Worm (Caenorhabditis elegans) whole organism, L4 larva: ENCODE measurements around the gene Y37E11AL.3.

ENCODE experiments used
- F37D6.2 ChIP-seq: sonication (generic microtip); optimal IDR thresholded peaks from 2 replicates; lab custom pipeline; 2016; ENCODE audit warnings: mild to moderate bottlenecking, missing genetic modification characterization, missing compliant biosample characterization
- T26A8.4 ChIP-seq: fragments of 200-800 bp; sonication (Bioruptor generic); IDR thresholded peaks from 2 replicates; pipeline ENCODE4 v1.3.6; 2022; ENCODE audit warnings: missing genetic modification characterization, missing compliant biosample characterization
- Y5F2A.4 ChIP-seq: fragments of 200-800 bp; sonication (Bioruptor generic); optimal IDR thresholded peaks from 2 replicates; lab custom pipeline; 2018; ENCODE audit warnings: mild to moderate bottlenecking, missing genetic modification characterization, missing compliant biosample characterization
- ZK546.5 ChIP-seq, 2 experiments: sonication (generic microtip); optimal IDR thresholded peaks; 2 replicates each; lab custom pipeline; 2017; ENCODE audit warnings: missing biosample characterization in 2 of 2, missing genetic modification characterization in 2 of 2
- ceh-20 ChIP-seq: fragments of 200-800 bp; sonication (Bioruptor generic); IDR thresholded peaks from 2 replicates; pipeline ENCODE4 v1.3.6; 2022; ENCODE audit warnings: missing genetic modification reagents, missing genetic modification characterization, missing compliant biosample characterization
- ceh-32 ChIP-seq: sonication (generic microtip); optimal IDR thresholded peaks from 2 replicates; lab custom pipeline; 2016; ENCODE audit warnings: mild to moderate bottlenecking, missing genetic modification characterization, missing compliant biosample characterization; ENCODE audit not compliant: poor library complexity
- ceh-44 ChIP-seq: fragments of 200-800 bp; sonication (Bioruptor generic); IDR thresholded peaks from 2 replicates; pipeline ENCODE4 v1.3.6; 2022; ENCODE audit warnings: missing genetic modification reagents, missing genetic modification characterization, missing compliant biosample characterization
- ceh-62 ChIP-seq: sonication (generic microtip); optimal IDR thresholded peaks from 2 replicates; lab custom pipeline; 2017; ENCODE audit warnings: missing biosample characterization, missing genetic modification characterization
- ceh-82 ChIP-seq: sonication (generic microtip); optimal IDR thresholded peaks from 2 replicates; lab custom pipeline; 2017; ENCODE audit warnings: missing biosample characterization, missing genetic modification characterization
- ctbp-1 ChIP-seq: fragments of 200-800 bp; sonication (Bioruptor generic); IDR thresholded peaks from 2 replicates; pipeline ENCODE4 v1.3.6; 2022; ENCODE audit warnings: missing genetic modification reagents, missing genetic modification characterization, missing compliant biosample characterization
- daf-12 ChIP-seq: fragments of 150-350 bp; optimal IDR thresholded peaks from 2 replicates; lab custom pipeline; 2014; ENCODE audit warnings: missing biosample characterization, missing genetic modification reagents, missing genetic modification characterization
- daf-8 ChIP-seq: fragments of 200-800 bp; sonication (Bioruptor generic); IDR thresholded peaks from 2 replicates; pipeline ENCODE4 v1.3.6; 2022; ENCODE audit warnings: missing genetic modification characterization, missing compliant biosample characterization
- dmd-6 ChIP-seq: fragments of 200-800 bp; sonication (Bioruptor generic); IDR thresholded peaks from 2 replicates; pipeline ENCODE4 v1.3.6; 2022; ENCODE audit warnings: missing genetic modification reagents, missing genetic modification characterization, missing compliant biosample characterization
- dmd-9 ChIP-seq: fragments of 200-800 bp; sonication (Bioruptor generic); IDR thresholded peaks from 2 replicates; pipeline ENCODE4 v1.3.6; 2022; ENCODE audit warnings: missing genetic modification reagents, missing genetic modification characterization, missing compliant biosample characterization
- dve-1 ChIP-seq: sonication (generic microtip); optimal IDR thresholded peaks from 2 replicates; lab custom pipeline; 2017; ENCODE audit warnings: antibody characterized with exemption, mild to moderate bottlenecking, missing genetic modification characterization, missing compliant biosample characterization; ENCODE audit not compliant: insufficient read depth
- egl-43 ChIP-seq: fragments of 200-800 bp; sonication (Bioruptor generic); IDR thresholded peaks from 2 replicates; pipeline ENCODE4 v1.3.6; 2022; ENCODE audit warnings: missing genetic modification reagents, missing genetic modification characterization, missing compliant biosample characterization
- fkh-10 ChIP-seq: fragments of 150-350 bp; optimal IDR thresholded peaks from 2 replicates; lab custom pipeline; 2014; ENCODE audit warnings: missing biosample characterization, missing genetic modification reagents, missing genetic modification characterization
- hlh-30 ChIP-seq: sonication (generic microtip); optimal IDR thresholded peaks from 2 replicates; lab custom pipeline; 2017; ENCODE audit warnings: antibody characterized with exemption, mild to moderate bottlenecking, missing genetic modification characterization, missing compliant biosample characterization; ENCODE audit not compliant: insufficient read depth
- hmg-1.1 ChIP-seq: fragments of 200-800 bp; sonication (Bioruptor generic); IDR thresholded peaks from 2 replicates; pipeline ENCODE4 v1.3.6; 2022; ENCODE audit warnings: missing genetic modification reagents, missing genetic modification characterization, missing compliant biosample characterization
- jun-1 ChIP-seq: fragments of 150-350 bp; optimal IDR thresholded peaks from 2 replicates; lab custom pipeline; 2014; ENCODE audit warnings: missing biosample characterization, missing genetic modification reagents, missing genetic modification characterization
- lin-15B ChIP-seq: fragments of 150-350 bp; sonication (generic microtip); optimal IDR thresholded peaks from 3 replicates; lab custom pipeline; 2014; ENCODE audit warnings: missing biosample characterization, missing genetic modification characterization
- lin-29 ChIP-seq: fragments of 200-800 bp; sonication (Bioruptor generic); IDR thresholded peaks from 2 replicates; pipeline ENCODE4 v1.3.6; 2022; ENCODE audit warnings: missing genetic modification reagents, missing genetic modification characterization, missing compliant biosample characterization
- lsy-2 ChIP-seq, 2 experiments: fragments of 150-350 bp in 1 of 2; sonication (generic microtip) in 1 of 2; optimal IDR thresholded peaks; 2 replicates each; lab custom pipeline; 2014 to 2017; ENCODE audit warnings: missing biosample characterization in 2 of 2, missing genetic modification characterization in 2 of 2
- mdl-1 ChIP-seq, 2 experiments: fragments of 150-350 bp in 1 of 2; sonication (generic microtip) in 1 of 2; optimal IDR thresholded peaks; 2 replicates each; lab custom pipeline; 2014 to 2017; ENCODE audit warnings: missing biosample characterization in 2 of 2, missing genetic modification characterization in 2 of 2
- mep-1 ChIP-seq: fragments of 150-350 bp; sonication (generic microtip); optimal IDR thresholded peaks from 3 replicates; lab custom pipeline; 2014; ENCODE audit warnings: missing biosample characterization, missing genetic modification characterization
- mes-2 ChIP-seq: sonication (generic microtip); optimal IDR thresholded peaks from 2 replicates; lab custom pipeline; 2016; ENCODE audit warnings: missing genotype, mild to moderate bottlenecking, missing genetic modification characterization, missing compliant biosample characterization; ENCODE audit not compliant: poor library complexity, severe bottlenecking
- nhr-10 ChIP-seq: fragments of 150-350 bp; optimal IDR thresholded peaks from 2 replicates; lab custom pipeline; 2014; ENCODE audit warnings: missing biosample characterization, missing genetic modification characterization
- nhr-11 ChIP-seq: fragments of 150-350 bp; optimal IDR thresholded peaks from 2 replicates; lab custom pipeline; 2014; ENCODE audit warnings: missing biosample characterization, missing genetic modification characterization
- nhr-111 ChIP-seq: fragments of 200-800 bp; sonication (Bioruptor generic); optimal IDR thresholded peaks from 2 replicates; lab custom pipeline; 2018; ENCODE audit warnings: mild to moderate bottlenecking, missing genetic modification characterization, missing compliant biosample characterization
- nhr-237 ChIP-seq: sonication (generic microtip); optimal IDR thresholded peaks from 2 replicates; lab custom pipeline; 2017; ENCODE audit warnings: missing biosample characterization, missing genetic modification characterization
- nhr-41 ChIP-seq: fragments of 200-800 bp; sonication (Bioruptor generic); IDR thresholded peaks from 2 replicates; pipeline ENCODE4 v1.3.6; 2022; ENCODE audit warnings: missing genetic modification reagents, missing genetic modification characterization, missing compliant biosample characterization
- nhr-48 ChIP-seq: sonication (generic microtip); optimal IDR thresholded peaks from 2 replicates; lab custom pipeline; 2016; ENCODE audit warnings: mild to moderate bottlenecking, missing genetic modification characterization, missing compliant biosample characterization
- nhr-6 ChIP-seq: fragments of 150-350 bp; optimal IDR thresholded peaks from 2 replicates; lab custom pipeline; 2014; ENCODE audit warnings: missing biosample characterization, missing genetic modification characterization
- nhr-76 ChIP-seq: fragments of 150-350 bp; optimal IDR thresholded peaks from 2 replicates; lab custom pipeline; 2014; ENCODE audit warnings: missing biosample characterization, missing genetic modification characterization
- nhr-77 ChIP-seq: fragments of 150-350 bp; optimal IDR thresholded peaks from 2 replicates; lab custom pipeline; 2014; ENCODE audit warnings: missing biosample characterization, missing genetic modification characterization
- pha-4 ChIP-seq, 2 experiments: fragments of 150-350 bp in 1 of 2; fragments of 200-800 bp in 1 of 2; sonication (Bioruptor generic) in 1 of 2; IDR thresholded peaks in 1 of 2; optimal IDR thresholded peaks in 1 of 2; 2 replicates each; pipeline versions ENCODE4 v1.3.6 to Lab custom; 2014 to 2022; ENCODE audit warnings: missing genetic modification characterization in 2 of 2, missing genetic modification reagents in 2 of 2, missing biosample characterization in 1 of 2, missing compliant biosample characterization in 1 of 2
- php-3 ChIP-seq: fragments of 200-800 bp; sonication (Bioruptor generic); IDR thresholded peaks from 2 replicates; pipeline ENCODE4 v1.3.6; 2022; ENCODE audit warnings: missing genetic modification reagents, missing genetic modification characterization, missing compliant biosample characterization
- rbr-2 ChIP-seq: sonication (generic microtip); optimal IDR thresholded peaks from 2 replicates; lab custom pipeline; 2016; ENCODE audit warnings: missing genotype, missing genetic modification characterization, missing compliant biosample characterization
- saeg-2 ChIP-seq: fragments of 200-800 bp; sonication (Bioruptor generic); IDR thresholded peaks from 2 replicates; pipeline ENCODE4 v1.3.6; 2022; ENCODE audit warnings: missing genetic modification reagents, missing genetic modification characterization, missing compliant biosample characterization
- sdz-12 ChIP-seq: fragments of 200-800 bp; sonication (Bioruptor generic); optimal IDR thresholded peaks from 2 replicates; lab custom pipeline; 2018; ENCODE audit warnings: mild to moderate bottlenecking, missing genetic modification characterization, missing compliant biosample characterization
- skn-1 ChIP-seq: fragments of 150-350 bp; optimal IDR thresholded peaks from 2 replicates; lab custom pipeline; 2014; ENCODE audit warnings: missing biosample characterization, missing genetic modification characterization
- snpc-1.2 ChIP-seq: fragments of 200-800 bp; sonication (Bioruptor generic); IDR thresholded peaks from 2 replicates; pipeline ENCODE4 v1.3.6; 2022; ENCODE audit warnings: missing genetic modification reagents, missing genetic modification characterization, missing compliant biosample characterization
- snpc-4 ChIP-seq: fragments of 150-350 bp; optimal IDR thresholded peaks from 2 replicates; lab custom pipeline; 2014; ENCODE audit warnings: missing biosample characterization, missing genetic modification characterization
- spr-3 ChIP-seq: fragments of 200-800 bp; sonication (Bioruptor generic); optimal IDR thresholded peaks from 2 replicates; lab custom pipeline; 2018; ENCODE audit warnings: mild to moderate bottlenecking, missing genetic modification characterization, missing compliant biosample characterization
- tra-1 ChIP-seq: fragments of 200-800 bp; sonication (Bioruptor generic); IDR thresholded peaks from 2 replicates; pipeline ENCODE4 v1.3.6; 2022; ENCODE audit warnings: missing genetic modification reagents, missing genetic modification characterization, missing compliant biosample characterization
- vab-7 ChIP-seq: fragments of 200-800 bp; sonication (Bioruptor generic); IDR thresholded peaks from 2 replicates; pipeline ENCODE4 v1.3.6; 2022; ENCODE audit warnings: missing genetic modification reagents, missing genetic modification characterization, missing compliant biosample characterization
- zag-1 ChIP-seq: fragments of 150-350 bp; optimal IDR thresholded peaks from 2 replicates; lab custom pipeline; 2014; ENCODE audit warnings: missing biosample characterization, missing genetic modification characterization
- zfp-3 ChIP-seq: fragments of 200-800 bp; sonication (Bioruptor generic); conservative IDR thresholded peaks from 2 replicates; pipeline ENCODE4 v1.3.6; 2022; ENCODE audit warnings: missing genetic modification reagents, missing genetic modification characterization, missing compliant biosample characterization
- zip-11 ChIP-seq: fragments of 200-800 bp; sonication (Bioruptor generic); IDR thresholded peaks from 2 replicates; pipeline ENCODE4 v1.3.6; 2022; ENCODE audit warnings: missing genetic modification characterization, missing compliant biosample characterization
- zip-2 ChIP-seq: fragments of 150-350 bp; optimal IDR thresholded peaks from 2 replicates; lab custom pipeline; 2014; ENCODE audit warnings: missing biosample characterization, missing genetic modification characterization
- ztf-11 ChIP-seq: fragments of 150-350 bp; optimal IDR thresholded peaks from 2 replicates; lab custom pipeline; 2014; ENCODE audit warnings: missing biosample characterization, missing genetic modification characterization

Gene Y37E11AL.3

DNA sequence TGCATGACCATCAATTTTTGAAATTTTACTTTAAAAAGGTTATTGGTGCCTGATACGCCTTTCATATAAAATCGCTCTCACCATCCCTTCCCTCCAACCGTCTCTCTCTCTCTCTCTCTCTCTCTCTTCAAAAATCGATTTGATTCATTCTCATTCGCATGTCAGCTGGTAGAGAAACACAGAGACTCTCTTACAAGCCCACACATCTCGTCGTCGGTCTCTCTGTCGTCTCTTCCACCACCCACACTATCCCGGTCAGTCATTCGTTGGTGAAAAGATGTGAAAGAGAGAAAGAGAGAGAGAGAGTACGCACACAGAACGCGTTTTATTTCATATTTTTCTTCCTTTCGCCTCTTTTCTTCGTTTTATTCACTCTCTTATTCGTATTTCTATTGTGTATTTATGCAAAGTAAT, 47.7 kb downstream of the Y37E11AL.3 start (continued):
- TF ChIP-seq lin-29 (no peak), zip-11 (GFP tag; lab: Robert Waterston, UW) (no peak), pha-4 (GFP tag; IDR thresholded peaks at IDR 0.05; lab: Robert Waterston, UW) (no peak), pha-4 (tag; optimal IDR thresholded peaks at IDR 0.05; lab: Kevin White, UChicago) (peak; percentile 60), ctbp-1 (0 out of 2 replicates have a peak, but pooled peaks have one; percentile 21), zfp-3 (no peak), nhr-11 (tag; lab: Kevin White, UChicago) (peak; percentile 83), nhr-41 (GFP tag; lab: Robert Waterston, UW) (no peak), dve-1 (tag; lab: Kevin White, UChicago) (peak; percentile 90), rbr-2 (tag; lab: Kevin White, UChicago) (peak; percentile 81), ceh-62 (tag; lab: Kevin White, UChicago) (no peak), nhr-77 (no peak), nhr-76 (tag; lab: Kevin White, UChicago) (no peak), tra-1 (GFP tag; lab: Robert Waterston, UW) (no peak), snpc-4 (tag; lab: Kevin White, UChicago) (no peak), ztf-11 (no peak), nhr-48 (peak; percentile 61), saeg-2 (no peak), nhr-111 (GFP tag; lab: Kevin White, UChicago) (no peak), hlh-30 (peak; percentile 95), mdl-1 (tag; optimal IDR thresholded peaks at IDR 0.05; lab: Kevin White, UChicago) (peak in 1 of 2 experiments; percentile 88), zag-1 (tag; lab: Kevin White, UChicago) (no peak), nhr-6 (tag; lab: Kevin White, UChicago) (peak; percentile 71), spr-3 (peak; percentile 4), ZK546.5 (tag; optimal IDR thresholded peaks at IDR 0.05; lab: Kevin White, UChicago) (no peak), lsy-2 (tag; optimal IDR thresholded peaks at IDR 0.05; lab: Kevin White, UChicago) (peak; percentile 66 to 78), skn-1 (tag; lab: Kevin White, UChicago) (no peak), ceh-20 (GFP tag; lab: Robert Waterston, UW) (no peak), Y5F2A.4 (GFP tag; lab: Kevin White, UChicago) (no peak), ceh-32 (tag; lab: Kevin White, UChicago) (no peak), nhr-237 (tag; lab: Kevin White, UChicago) (no peak), ceh-44 (GFP tag; lab: Robert Waterston, UW) (no peak), dmd-6 (GFP tag; lab: Robert Waterston, UW) (peak; percentile 44; the same call in 1 of the 2 replicates), ceh-82 (tag; lab: Kevin White, UChicago) (no peak), sdz-12 (GFP tag; lab: Kevin White, UChicago) (no peak), hmg-1.1 (GFP tag; lab: Robert Waterston, UW) (peak; percentile 87), daf-8 (no peak), php-3 (GFP tag; lab: Robert Waterston, UW) (no peak; the same call in 1 of the 2 replicates), daf-12 (tag; lab: Kevin White, UChicago) (no peak), snpc-1.2 (no peak), nhr-10 (peak; percentile 62), jun-1 (tag; lab: Kevin White, UChicago) (peak; percentile 62), T26A8.4 (GFP tag; lab: Robert Waterston, UW) (peak; percentile 52; the same call in 1 of the 2 replicates), dmd-9 (GFP tag; lab: Robert Waterston, UW) (no peak), fkh-10 (GFP tag; lab: Kevin White, UChicago) (no peak), vab-7 (GFP tag; lab: Robert Waterston, UW) (no peak), mes-2 (tag; lab: Kevin White, UChicago) (peak; percentile 73), zip-2 (tag; lab: Kevin White, UChicago) (no peak), egl-43 (0 out of 2 replicates have a peak, but pooled peaks have one; percentile 8), lin-15B (tag; lab: Kevin White, UChicago) (no peak), F37D6.2 (no peak), mep-1 (tag; lab: Kevin White, UChicago) (peak; percentile 85)
